Worm (Caenorhabditis elegans): ENCODE data around the gene Y51H4A.5.
"Not testable (repeated sequence)": the region's sequence is repeated elsewhere in the genome, so short reads cannot be mapped to it uniquely, and the experiment has no call there.

Y51H4A.5 gene

ce11 chrIV:16482790-16483189 is 43.1 kb downstream of the Y51H4A.5 start (continued):
- peak; percentile 35; the same call in 1 of the 2 replicates for TF ChIP-seq hmg-1.2 (GFP tag; IDR thresholded peaks at IDR 0.05)
- 0 out of 2 replicates have a peak, but pooled peaks have one; percentile 51 for TF ChIP-seq Y56A3A.18 (GFP tag; IDR thresholded peaks at IDR 0.05)
- no peak for TF ChIP-seq ztf-26 (tag; optimal IDR thresholded peaks at IDR 0.05)
- no peak for TF ChIP-seq hlh-12 (tag; optimal IDR thresholded peaks at IDR 0.05)
- TF ChIP-seq unc-130 (GFP tag; optimal IDR thresholded peaks at IDR 0.05) = no peak
- no peak for TF ChIP-seq F10E7.11 (tag; optimal IDR thresholded peaks at IDR 0.05)
- TF ChIP-seq mxl-1 (tag; optimal IDR thresholded peaks at IDR 0.05) = no peak
- no peak for TF ChIP-seq dpl-1 (GFP tag; optimal IDR thresholded peaks at IDR 0.05)
- TF ChIP-seq rec-8 (tag; optimal IDR thresholded peaks at IDR 0.05) = no peak
- TF ChIP-seq ztf-6 (GFP tag; IDR thresholded peaks at IDR 0.05) = no peak
- no peak for TF ChIP-seq tbp1 (GFP tag; optimal IDR thresholded peaks at IDR 0.05)
- no peak for TF ChIP-seq attf-3 (GFP tag; conservative IDR thresholded peaks at IDR 0.05)
- TF ChIP-seq xnd-1 (tag; optimal IDR thresholded peaks at IDR 0.05) = no peak
- TF ChIP-seq snpc-4 (GFP tag; optimal IDR thresholded peaks at IDR 0.05) = peak; percentile 17
- no peak for TF ChIP-seq snpc-4 (tag; optimal IDR thresholded peaks at IDR 0.05)
- TF ChIP-seq ztf-28 (GFP tag; IDR thresholded peaks at IDR 0.05) = no peak
- no peak for TF ChIP-seq mcd-1 (GFP tag; IDR thresholded peaks at IDR 0.05)
- TF ChIP-seq sptf-2 (GFP tag; optimal IDR thresholded peaks at IDR 0.05) = no peak
- TF ChIP-seq lsl-1 (GFP tag; optimal IDR thresholded peaks at IDR 0.05) = no peak
- TF ChIP-seq F22D6.2 (tag; optimal IDR thresholded peaks at IDR 0.05) = no peak

ce11 chrIV:16482143-16482542 is 43.8 kb downstream of the Y51H4A.5 start:
- peak; percentile 81 for TF ChIP-seq tbp1 (GFP tag; optimal IDR thresholded peaks at IDR 0.05)
- peak; percentile 54 for TF ChIP-seq hmg-1.2 (GFP tag; IDR thresholded peaks at IDR 0.05)
- TF ChIP-seq K11D2.4 (GFP tag; IDR thresholded peaks at IDR 0.05) = 0 out of 2 replicates have a peak, but pooled peaks have one; percentile 24
- not testable (repeated sequence) for TF ChIP-seq snpc-4 (GFP tag; optimal IDR thresholded peaks at IDR 0.05); rpc-1 (optimal IDR thresholded peaks at IDR 0.05)
- peak in 1 of 4 experiments; percentile 62 for TF ChIP-seq snpc-4 (tag; optimal IDR thresholded peaks at IDR 0.05)
- TF ChIP-seq him-1 (tag; optimal IDR thresholded peaks at IDR 0.05) = peak; percentile 12
- TF ChIP-seq B0261.1 (tag; optimal IDR thresholded peaks at IDR 0.05) = peak; percentile 55
- TF ChIP-seq rpc-1 (tag; optimal IDR thresholded peaks at IDR 0.05) = peak; percentile 50
- TF ChIP-seq attf-6 (GFP tag; IDR thresholded peaks at IDR 0.05) = peak; percentile 91

ce11 chrIV:16480888-16481287 is 45.0 kb downstream of the Y51H4A.5 start, which contains the start of gene Y51H4A.938:
Y51H4A.938 (plus strand) TSS chrIV:16481188.
- not testable (repeated sequence) for TF ChIP-seq ztf-22 (GFP tag; optimal IDR thresholded peaks at IDR 0.05); fkh-3 (tag; optimal IDR thresholded peaks at IDR 0.05); attf-6 (GFP tag; IDR thresholded peaks at IDR 0.05)

- TF ChIP-seq lsy-27 (tag; optimal IDR thresholded peaks at IDR 0.05; ENCODE audit: borderline replicate concordance, insufficient read depth) (no peak), ama-1 (optimal IDR thresholded peaks at IDR 0.05) (no peak), ama-1 (GFP tag; optimal IDR thresholded peaks at IDR 0.05) (no peak), hsf-1 (GFP tag; IDR thresholded peaks at IDR 0.05) (no peak), egl-18 (GFP tag; IDR thresholded peaks at IDR 0.05) (no peak), mxl-1 (tag; optimal IDR thresholded peaks at IDR 0.05) (no peak), snpc-3.4 (tag; optimal IDR thresholded peaks at IDR 0.05) (no peak), snpc-4 (GFP tag; optimal IDR thresholded peaks at IDR 0.05) (no peak), snpc-4 (tag; optimal IDR thresholded peaks at IDR 0.05) (no peak), gei-17 (GFP tag; optimal IDR thresholded peaks at IDR 0.05) (no peak), snpc-1.1 (tag; optimal IDR thresholded peaks at IDR 0.05; ENCODE audit: insufficient read depth) (no peak), tbp1 (GFP tag; optimal IDR thresholded peaks at IDR 0.05) (no peak), hlh-26 (GFP tag; conservative IDR thresholded peaks at IDR 0.05) (no peak), F49E8.2 (tag; optimal IDR thresholded peaks at IDR 0.05; ENCODE audit: insufficient read depth) (no peak), sdz-38 (tag; optimal IDR thresholded peaks at IDR 0.05) (no peak)
Measured at ce11 chrIV:16477169-16477568, 48.8 kb downstream of the Y51H4A.5 start, which contains the start of gene Y51H4A.1. Y51H4A.1 (minus strand) TSS chrIV:16477295.
